Worm (Caenorhabditis elegans) whole organism, late embryonic: ENCODE measurements around the gene unc-103.
A peak's percentile ranks its signal among the peaks of the same experiment; 100 is the strongest.

Experiments
- C08G9.2 ChIP-seq: sonication (generic microtip); optimal IDR thresholded peaks from 2 replicates; lab custom pipeline; 2016; ENCODE audit warnings: mild to moderate bottlenecking, missing genetic modification characterization, moderate library complexity, missing compliant biosample characterization
- F13H6.1 ChIP-seq: sonication (generic microtip); optimal IDR thresholded peaks from 2 replicates; lab custom pipeline; 2016; ENCODE audit warnings: missing genetic modification characterization, missing compliant biosample characterization
- K02D7.2 ChIP-seq: sonication (generic microtip); optimal IDR thresholded peaks from 2 replicates; lab custom pipeline; 2017; ENCODE audit warnings: mild to moderate bottlenecking, missing genetic modification characterization, missing compliant biosample characterization
- K09A11.1 ChIP-seq: sonication (generic microtip); optimal IDR thresholded peaks from 2 replicates; lab custom pipeline; 2017; ENCODE audit warnings: antibody characterized with exemption, mild to moderate bottlenecking, missing genetic modification characterization, missing compliant biosample characterization; ENCODE audit not compliant: insufficient read depth
- T23F11.4 ChIP-seq: fragments of 200-800 bp; sonication (Bioruptor generic); optimal IDR thresholded peaks from 2 replicates; lab custom pipeline; 2018; ENCODE audit warnings: mild to moderate bottlenecking, missing genetic modification characterization, missing compliant biosample characterization
- Y22D7AL.16 ChIP-seq: sonication (generic microtip); optimal IDR thresholded peaks from 2 replicates; lab custom pipeline; 2016; ENCODE audit warnings: missing genetic modification characterization, missing compliant biosample characterization
- ceh-18 ChIP-seq: sonication (generic microtip); optimal IDR thresholded peaks from 2 replicates; lab custom pipeline; 2016; ENCODE audit warnings: missing genetic modification characterization, missing compliant biosample characterization
- ceh-2 ChIP-seq: sonication (generic microtip); optimal IDR thresholded peaks from 2 replicates; lab custom pipeline; 2016; ENCODE audit warnings: missing genotype, missing genetic modification characterization, missing compliant biosample characterization
- ceh-22 ChIP-seq: sonication (generic microtip); optimal IDR thresholded peaks from 2 replicates; lab custom pipeline; 2017; ENCODE audit warnings: missing biosample characterization, missing genetic modification characterization
- ceh-31 ChIP-seq: sonication (generic microtip); optimal IDR thresholded peaks from 2 replicates; lab custom pipeline; 2016; ENCODE audit warnings: missing genetic modification characterization, missing compliant biosample characterization
- ceh-34 ChIP-seq: sonication (generic microtip); optimal IDR thresholded peaks from 2 replicates; lab custom pipeline; 2016; ENCODE audit warnings: mild to moderate bottlenecking, missing genetic modification characterization, missing compliant biosample characterization
- ceh-45 ChIP-seq: fragments of 200-800 bp; sonication (Bioruptor generic); IDR thresholded peaks from 2 replicates; pipeline ENCODE4 v1.3.6; 2022; ENCODE audit warnings: missing genetic modification reagents, missing genetic modification characterization, missing compliant biosample characterization
- ceh-48 ChIP-seq: sonication (generic microtip); optimal IDR thresholded peaks from 2 replicates; lab custom pipeline; 2016; ENCODE audit warnings: missing genetic modification characterization, inconsistent platforms, missing compliant biosample characterization
- ceh-9 ChIP-seq: sonication (generic microtip); optimal IDR thresholded peaks from 2 replicates; lab custom pipeline; 2016; ENCODE audit warnings: mild to moderate bottlenecking, missing genetic modification characterization, inconsistent platforms, missing compliant biosample characterization
- dmd-4 ChIP-seq: sonication (generic microtip); optimal IDR thresholded peaks from 2 replicates; lab custom pipeline; 2016; ENCODE audit warnings: borderline replicate concordance, missing genetic modification characterization, missing compliant biosample characterization
- fkh-6 ChIP-seq: sonication (generic microtip); optimal IDR thresholded peaks from 2 replicates; lab custom pipeline; 2016; ENCODE audit warnings: missing genetic modification characterization, missing compliant biosample characterization
- hlh-13 ChIP-seq: fragments of 200-800 bp; sonication (Bioruptor generic); optimal IDR thresholded peaks from 2 replicates; lab custom pipeline; 2018; ENCODE audit warnings: mild to moderate bottlenecking, missing genetic modification characterization, missing compliant biosample characterization
- hlh-15 ChIP-seq: sonication (generic microtip); optimal IDR thresholded peaks from 2 replicates; lab custom pipeline; 2016; ENCODE audit warnings: missing genetic modification characterization, missing compliant biosample characterization
- lim-6 ChIP-seq: sonication (generic microtip); optimal IDR thresholded peaks from 2 replicates; lab custom pipeline; 2016; ENCODE audit warnings: missing genetic modification characterization, missing compliant biosample characterization
- lin-11 ChIP-seq: fragments of 200-800 bp; sonication (Bioruptor generic); optimal IDR thresholded peaks from 2 replicates; lab custom pipeline; 2018; ENCODE audit warnings: mild to moderate bottlenecking, missing genetic modification characterization, missing compliant biosample characterization
- madf-2 ChIP-seq: sonication (generic microtip); optimal IDR thresholded peaks from 2 replicates; lab custom pipeline; 2017; ENCODE audit warnings: missing genetic modification characterization, missing compliant biosample characterization
- nfya-1 ChIP-seq: sonication (generic microtip); optimal IDR thresholded peaks from 2 replicates; lab custom pipeline; 2017; ENCODE audit warnings: missing genetic modification characterization, mild to moderate bottlenecking, missing compliant biosample characterization, antibody characterized with exemption, moderate library complexity
- nhr-11 ChIP-seq: fragments of 150-350 bp; optimal IDR thresholded peaks from 2 replicates; lab custom pipeline; 2014; ENCODE audit warnings: missing biosample characterization, missing genetic modification characterization
- nhr-232 ChIP-seq: sonication (generic microtip); optimal IDR thresholded peaks from 2 replicates; lab custom pipeline; 2016; ENCODE audit warnings: missing genetic modification characterization, missing compliant biosample characterization
- odd-2 ChIP-seq: sonication (generic microtip); optimal IDR thresholded peaks from 2 replicates; lab custom pipeline; 2017; ENCODE audit warnings: antibody characterized with exemption, mild to moderate bottlenecking, missing genetic modification characterization, missing compliant biosample characterization
- pax-1 ChIP-seq: fragments of 150-350 bp; optimal IDR thresholded peaks from 2 replicates; lab custom pipeline; 2014; ENCODE audit warnings: missing biosample characterization, missing genetic modification characterization
- pha-2 ChIP-seq: sonication (generic microtip); optimal IDR thresholded peaks from 2 replicates; lab custom pipeline; 2017; ENCODE audit warnings: mild to moderate bottlenecking, missing genetic modification characterization, missing compliant biosample characterization
- pha-4 ChIP-seq: fragments of 150-350 bp; optimal IDR thresholded peaks from 2 replicates; lab custom pipeline; 2018; ENCODE audit warnings: missing biosample characterization, missing genetic modification reagents, missing genetic modification characterization
- sdc-2 ChIP-seq: sonication (generic microtip); optimal IDR thresholded peaks from 2 replicates; lab custom pipeline; 2016; ENCODE audit warnings: missing genotype, missing genetic modification characterization, missing compliant biosample characterization
- sox-4 ChIP-seq: sonication (generic microtip); optimal IDR thresholded peaks from 2 replicates; lab custom pipeline; 2017; ENCODE audit warnings: mild to moderate bottlenecking, missing genetic modification characterization, inconsistent platforms, missing compliant biosample characterization
- unc-42 ChIP-seq: sonication (generic microtip); optimal IDR thresholded peaks from 2 replicates; lab custom pipeline; 2016; ENCODE audit warnings: missing genotype, missing genetic modification characterization, missing compliant biosample characterization
- unc-55 ChIP-seq: sonication (generic microtip); optimal IDR thresholded peaks from 2 replicates; lab custom pipeline; 2017; ENCODE audit warnings: missing biosample characterization, missing genetic modification reagents, missing genetic modification characterization
- unc-86 ChIP-seq: sonication (generic microtip); optimal IDR thresholded peaks from 2 replicates; lab custom pipeline; 2016; ENCODE audit warnings: missing genetic modification characterization, missing compliant biosample characterization
- zip-5 ChIP-seq: sonication (generic microtip); optimal IDR thresholded peaks from 2 replicates; lab custom pipeline; 2016; ENCODE audit warnings: missing genetic modification characterization, missing compliant biosample characterization
- ztf-16 ChIP-seq: sonication (generic microtip); optimal IDR thresholded peaks from 2 replicates; lab custom pipeline; 2017; ENCODE audit warnings: missing genetic modification characterization, missing compliant biosample characterization

Gene unc-103

DNA sequence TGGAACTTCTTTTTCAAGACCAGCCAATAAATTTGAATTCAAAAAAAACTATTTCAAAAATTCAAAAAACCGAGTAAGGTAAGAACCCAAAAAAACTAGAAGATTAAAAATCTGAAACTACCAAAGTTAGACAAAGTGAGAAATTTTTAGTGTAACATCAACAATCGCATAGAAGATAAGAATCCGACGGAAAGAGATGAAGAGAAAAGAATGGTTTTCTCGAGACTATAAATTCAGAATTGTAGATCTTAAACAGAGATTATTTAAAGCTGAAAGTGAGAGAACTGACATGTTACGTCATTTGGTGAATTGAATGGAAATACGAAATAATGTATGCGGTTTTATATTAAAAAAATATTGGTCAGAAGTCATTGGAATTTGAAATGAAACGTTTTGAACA is 13.1 kb upstream of the unc-103 start:
- TF ChIP-seq K09A11.1 (no peak), pha-4 (tag; lab: Kevin White, UChicago) (no peak), lim-6 (no peak), ceh-31 (tag; lab: Kevin White, UChicago) (no peak), T23F11.4 (GFP tag; lab: Kevin White, UChicago) (no peak), hlh-15 (tag; lab: Kevin White, UChicago) (no peak), pha-2 (no peak), K02D7.2 (tag; lab: Kevin White, UChicago) (no peak), odd-2 (tag; lab: Kevin White, UChicago) (no peak), unc-86 (no peak), Y22D7AL.16 (tag; lab: Kevin White, UChicago) (no peak), lin-11 (tag; lab: Kevin White, UChicago) (no peak), ceh-22 (tag; lab: Kevin White, UChicago) (no peak), nhr-11 (no peak), ceh-9 (tag; lab: Kevin White, UChicago) (no peak), C08G9.2 (no peak), ceh-2 (tag; lab: Kevin White, UChicago) (no peak), ceh-18 (no peak)

ce11 chrIII:4103171-4103570 is 12.0 kb upstream of the unc-103 start:
- peak; percentile 77 for TF ChIP-seq unc-42 (tag; lab: Kevin White, UChicago)
- TF ChIP-seq sdc-2 (tag; lab: Kevin White, UChicago) = no peak
- no peak for TF ChIP-seq dmd-4 (tag; lab: Kevin White, UChicago)
- TF ChIP-seq, all 69 proteins: peak for 1

DNA sequence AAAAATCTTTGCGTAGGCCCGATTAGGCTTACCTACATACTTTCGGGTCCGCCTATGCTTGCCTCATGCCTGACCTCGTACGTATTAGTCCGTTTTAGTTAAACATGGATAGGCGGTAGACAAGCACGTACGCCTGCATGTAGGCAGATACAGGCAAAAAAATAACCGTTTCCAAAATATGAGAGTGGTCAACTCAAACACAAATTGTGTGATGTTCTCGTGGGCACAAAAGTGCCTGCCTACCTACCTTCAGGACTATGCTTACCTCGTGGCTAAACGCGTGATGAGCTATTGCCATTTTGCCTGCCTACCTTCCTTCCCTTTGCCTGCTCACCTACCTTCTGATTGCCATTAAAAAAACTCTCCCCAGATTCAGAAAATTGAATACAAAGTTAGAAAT is 8.6 kb upstream of the unc-103 start:
- no peak for TF ChIP-seq madf-2
- no peak for TF ChIP-seq pax-1 (tag; lab: Kevin White, UChicago)
- TF ChIP-seq nhr-11 = no peak
- no peak for TF ChIP-seq sox-4 (tag; lab: Kevin White, UChicago)
- TF ChIP-seq C08G9.2 = no peak
- TF ChIP-seq nhr-232 (tag; lab: Kevin White, UChicago) = no peak
- TF ChIP-seq ztf-16 = no peak
- no peak for TF ChIP-seq ceh-45 (GFP tag; lab: Robert Waterston, UW)
- no peak for TF ChIP-seq sdc-2 (tag; lab: Kevin White, UChicago)
- no peak for TF ChIP-seq fkh-6 (tag; lab: Kevin White, UChicago)
- TF ChIP-seq T23F11.4 (GFP tag; lab: Kevin White, UChicago) = no peak
- no peak for TF ChIP-seq ceh-48 (tag; lab: Kevin White, UChicago)
- no peak for TF ChIP-seq ceh-22 (tag; lab: Kevin White, UChicago)
- no peak for TF ChIP-seq ceh-31 (tag; lab: Kevin White, UChicago)
- no peak for TF ChIP-seq nfya-1 (tag; lab: Kevin White, UChicago)
- TF ChIP-seq unc-55 (GFP tag; lab: Kevin White, UChicago) = no peak
- TF ChIP-seq F13H6.1 (tag; lab: Kevin White, UChicago) = no peak

DNA sequence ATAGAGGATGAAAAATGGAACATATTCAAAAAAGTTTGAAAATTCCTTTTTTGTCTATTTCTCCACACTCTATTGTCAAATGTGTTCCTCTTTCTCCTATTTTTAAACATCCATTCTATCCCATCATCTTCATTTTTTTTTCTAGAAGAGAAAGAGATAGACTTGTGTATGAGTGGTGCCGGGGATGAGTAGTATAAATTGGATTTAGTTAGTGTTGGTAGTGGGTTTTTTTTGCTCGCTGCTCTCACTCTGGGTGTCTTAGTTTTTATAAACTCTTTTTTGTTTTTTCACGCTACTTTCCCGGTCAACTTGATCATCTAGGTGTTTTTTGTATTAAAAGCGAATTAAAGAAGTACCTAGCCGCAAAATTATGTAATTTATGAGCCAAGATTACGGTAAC is 8.0 kb upstream of the unc-103 start:
- TF ChIP-seq nhr-11 (no peak), ceh-34 (tag; lab: Kevin White, UChicago) (no peak), K02D7.2 (tag; lab: Kevin White, UChicago) (no peak), unc-42 (tag; lab: Kevin White, UChicago) (peak; percentile 27), nfya-1 (tag; lab: Kevin White, UChicago) (no peak), hlh-13 (GFP tag; lab: Kevin White, UChicago) (no peak), pax-1 (tag; lab: Kevin White, UChicago) (no peak), sdc-2 (tag; lab: Kevin White, UChicago) (no peak)

- TF ChIP-seq nfya-1 (tag; lab: Kevin White, UChicago) (peak; percentile 57), zip-5 (tag; lab: Kevin White, UChicago) (no peak)
Observed at ce11 chrIII:4107929-4108520, 7.2 kb upstream of the unc-103 start.
